Fruit fly (Drosophila melanogaster) whole organism, embryonic: ENCODE results near the gene CG4914.

Experiments
- Blimp-1 ChIP-seq: fragments of 200-800 bp; sonication (Bioruptor generic); optimal IDR thresholded peaks from 3 replicates; lab custom pipeline; 2018; ENCODE audit warnings: missing biosample characterization, missing genetic modification characterization, mild to moderate bottlenecking, moderate library complexity, missing genetic modification reagents
- CG10979 ChIP-seq: fragments of 200-800 bp; sonication (Bioruptor generic); optimal IDR thresholded peaks from 2 replicates; lab custom pipeline; 2018; ENCODE audit warnings: missing biosample characterization, mild to moderate bottlenecking, missing genetic modification characterization, moderate library complexity
- CG11504 ChIP-seq: fragments of 200-800 bp; sonication (Bioruptor generic); optimal IDR thresholded peaks from 3 replicates; lab custom pipeline; 2019; ENCODE audit warnings: missing biosample characterization, mild to moderate bottlenecking, missing genetic modification characterization, moderate library complexity
- CG12391 ChIP-seq: fragments of 200-800 bp; sonication (Bioruptor generic); optimal IDR thresholded peaks from 3 replicates; lab custom pipeline; 2018; ENCODE audit warnings: missing biosample characterization, mild to moderate bottlenecking, missing genetic modification characterization, moderate library complexity
- CG14667 ChIP-seq: fragments of 200-800 bp; sonication (Bioruptor generic); IDR thresholded peaks from 2 replicates; pipeline ENCODE4 v1.3.6; 2022; ENCODE audit warnings: missing biosample characterization, missing genetic modification characterization
- CG15479 ChIP-seq: fragments of 200-800 bp; sonication (Bioruptor generic); optimal IDR thresholded peaks from 3 replicates; lab custom pipeline; 2019; ENCODE audit warnings: missing biosample characterization, mild to moderate bottlenecking, missing genetic modification characterization, moderate library complexity
- CG15514 ChIP-seq: fragments of 200-800 bp; sonication (Bioruptor generic); optimal IDR thresholded peaks from 3 replicates; lab custom pipeline; 2017; ENCODE audit warnings: missing biosample characterization, missing genetic modification characterization, mild to moderate bottlenecking, moderate library complexity, missing genetic modification reagents
- CG17186 ChIP-seq: fragments of 200-800 bp; sonication (Bioruptor generic); optimal IDR thresholded peaks from 3 replicates; lab custom pipeline; 2017; ENCODE audit warnings: missing biosample characterization, missing genetic modification reagents, missing genetic modification characterization
- CG1792 ChIP-seq: fragments of 200-800 bp; sonication (Bioruptor generic); optimal IDR thresholded peaks from 2 replicates; lab custom pipeline; 2016; ENCODE audit warnings: missing biosample characterization, missing genetic modification characterization
- CG3281 ChIP-seq: fragments of 200-800 bp; sonication (Bioruptor generic); optimal IDR thresholded peaks from 3 replicates; lab custom pipeline; 2017; ENCODE audit warnings: missing biosample characterization, mild to moderate bottlenecking, missing genetic modification characterization
- CG34376 ChIP-seq: fragments of 200-800 bp; sonication (Bioruptor generic); optimal IDR thresholded peaks from 2 replicates; lab custom pipeline; 2018; ENCODE audit warnings: missing biosample characterization, mild to moderate bottlenecking, missing genetic modification characterization
- CG42726 ChIP-seq: fragments of 200-800 bp; sonication (Bioruptor generic); IDR thresholded peaks from 2 replicates; pipeline ENCODE4 v1.3.6; 2022; ENCODE audit warnings: missing biosample characterization, missing genetic modification characterization; ENCODE audit not compliant: partially characterized antibody
- CG4617 ChIP-seq: fragments of 200-800 bp; sonication (Bioruptor generic); optimal IDR thresholded peaks from 3 replicates; lab custom pipeline; 2016; ENCODE audit warnings: missing biosample characterization, missing genetic modification characterization, borderline replicate concordance
- CG6175 ChIP-seq: fragments of 200-800 bp; sonication (Bioruptor generic); IDR thresholded peaks from 3 replicates; pipeline ENCODE4 v1.3.6; 2022; ENCODE audit warnings: missing biosample characterization, missing genetic modification characterization
- CG7987 ChIP-seq: fragments of 200-800 bp; sonication (Bioruptor generic); optimal IDR thresholded peaks from 2 replicates; lab custom pipeline; 2018; ENCODE audit warnings: missing biosample characterization, mild to moderate bottlenecking, missing genetic modification characterization, moderate library complexity
- Dfd ChIP-seq, 2 experiments: fragments of >200 bp; optimal IDR thresholded peaks; 2 replicates each; lab custom pipeline; 2017; ENCODE audit warnings: missing biosample characterization in 2 of 2, missing genetic modification characterization in 2 of 2
- Drgx ChIP-seq: fragments of 200-800 bp; sonication (Bioruptor generic); IDR thresholded peaks from 2 replicates; pipeline ENCODE4 v1.3.6; 2022; ENCODE audit warnings: missing biosample characterization, missing genetic modification characterization
- Ets65A ChIP-seq: fragments of 200-800 bp; sonication (Bioruptor generic); peaks from one replicate; lab custom pipeline; 2016; ENCODE audit warnings: missing biosample characterization, missing genetic modification characterization
- H15 ChIP-seq: fragments of 200-800 bp; sonication (Bioruptor generic); IDR thresholded peaks from 3 replicates; pipeline ENCODE4 v1.3.6; 2022; ENCODE audit warnings: missing biosample characterization, missing genetic modification characterization
- Lhr ChIP-seq: fragments of 200-800 bp; sonication (Bioruptor generic); optimal IDR thresholded peaks from 3 replicates; lab custom pipeline; 2017; ENCODE audit warnings: mild to moderate bottlenecking, missing biosample characterization, missing genetic modification reagents, missing genetic modification characterization
- Med ChIP-seq: fragments of 200-800 bp; sonication (Bioruptor generic); peaks from one replicate; lab custom pipeline; 2016; ENCODE audit warnings: missing biosample characterization, missing genetic modification characterization, mild to moderate bottlenecking, inconsistent platforms, moderate library complexity
- Myb ChIP-seq: fragments of 200-800 bp; sonication (Bioruptor generic); optimal IDR thresholded peaks from 2 replicates; lab custom pipeline; 2016; ENCODE audit warnings: missing biosample characterization, missing genetic modification characterization
- Scr ChIP-seq: fragments of 200-800 bp; sonication (Bioruptor generic); IDR thresholded peaks from 2 replicates; pipeline ENCODE4 v1.3.6; 2022; ENCODE audit warnings: missing biosample characterization, missing genetic modification characterization; ENCODE audit not compliant: partially characterized antibody
- Sox102F ChIP-seq: fragments of 200-800 bp; sonication (Bioruptor generic); optimal IDR thresholded peaks from 2 replicates; lab custom pipeline; 2018; ENCODE audit warnings: missing biosample characterization, mild to moderate bottlenecking, missing genetic modification characterization, moderate library complexity
- YL-1 ChIP-seq: fragments of 200-800 bp; sonication (Bioruptor generic); optimal IDR thresholded peaks from 3 replicates; lab custom pipeline; 2017; ENCODE audit warnings: missing biosample characterization, mild to moderate bottlenecking, missing genetic modification characterization
- ash1 ChIP-seq: fragments of 200-800 bp; sonication (Bioruptor generic); optimal IDR thresholded peaks from 2 replicates; lab custom pipeline; 2018; ENCODE audit warnings: missing biosample characterization, mild to moderate bottlenecking, missing genetic modification characterization
- cg ChIP-seq: fragments of 200-800 bp; sonication (Bioruptor generic); optimal IDR thresholded peaks from 3 replicates; lab custom pipeline; 2019; ENCODE audit warnings: missing biosample characterization, mild to moderate bottlenecking, missing genetic modification characterization, moderate library complexity
- ci ChIP-seq: fragments of 200-800 bp; sonication (Bioruptor generic); IDR thresholded peaks from 3 replicates; pipeline ENCODE4 v1.3.6; 2022; ENCODE audit warnings: missing biosample characterization, missing genetic modification characterization
- corto ChIP-seq: fragments of 200-800 bp; sonication (Bioruptor generic); optimal IDR thresholded peaks from 2 replicates; lab custom pipeline; 2016; ENCODE audit warnings: missing biosample characterization, mild to moderate bottlenecking, missing genetic modification characterization, moderate library complexity
- cwo ChIP-seq: fragments of 200-800 bp; sonication (Bioruptor generic); optimal IDR thresholded peaks from 3 replicates; lab custom pipeline; 2017; ENCODE audit warnings: missing biosample characterization, missing genetic modification characterization, mild to moderate bottlenecking, moderate library complexity, missing genetic modification reagents
- dmrt99B ChIP-seq: fragments of 200-800 bp; sonication (Bioruptor generic); optimal IDR thresholded peaks from 2 replicates; lab custom pipeline; 2018; ENCODE audit warnings: missing biosample characterization, mild to moderate bottlenecking, missing genetic modification characterization, moderate library complexity
- gem ChIP-seq: fragments of 200-800 bp; sonication (Bioruptor generic); optimal IDR thresholded peaks from 2 replicates; lab custom pipeline; 2019; ENCODE audit warnings: missing biosample characterization, mild to moderate bottlenecking, missing genetic modification characterization, moderate library complexity
- hkb ChIP-seq, 2 experiments: fragments of 200-800 bp in 1 of 2; fragments of >200 bp in 1 of 2; sonication (Bioruptor generic) in 1 of 2; IDR thresholded peaks in 1 of 2; optimal IDR thresholded peaks in 1 of 2; 2 replicates each; pipeline versions ENCODE4 v1.3.6 to Lab custom; 2017 to 2022; ENCODE audit warnings: missing biosample characterization in 1 of 2, missing genetic modification characterization in 1 of 2
- lbe ChIP-seq: fragments of 200-800 bp; sonication (Bioruptor generic); optimal IDR thresholded peaks from 2 replicates; lab custom pipeline; 2016; ENCODE audit warnings: missing biosample characterization, mild to moderate bottlenecking, missing genetic modification characterization
- nom ChIP-seq: fragments of 200-800 bp; sonication (Bioruptor generic); optimal IDR thresholded peaks from 2 replicates; lab custom pipeline; 2017; ENCODE audit warnings: missing biosample characterization, missing genetic modification characterization, mild to moderate bottlenecking, moderate library complexity, missing genetic modification reagents
- phol ChIP-seq: fragments of 200-800 bp; sonication (Bioruptor generic); optimal IDR thresholded peaks from 3 replicates; lab custom pipeline; 2018; ENCODE audit warnings: missing biosample characterization, mild to moderate bottlenecking, missing genetic modification characterization, moderate library complexity
- prd ChIP-seq, 3 experiments: fragments of >200 bp in 2 of 3; fragments of 200-800 bp in 1 of 3; sonication (Bioruptor generic) in 1 of 3; optimal IDR thresholded peaks in 2 of 3; IDR thresholded peaks in 1 of 3; 2 replicates in 2 of 3; 3 replicates in 1 of 3; pipeline versions ENCODE4 v1.3.6 to Lab custom; 2017 to 2022; ENCODE audit warnings: missing biosample characterization in 1 of 3, missing genetic modification characterization in 1 of 3
- pum ChIP-seq: fragments of 200-800 bp; sonication (Bioruptor generic); optimal IDR thresholded peaks from 2 replicates; lab custom pipeline; 2016; ENCODE audit warnings: missing biosample characterization, missing genetic modification characterization
- ro ChIP-seq: fragments of 200-800 bp; sonication (Bioruptor generic); IDR thresholded peaks from 2 replicates; pipeline ENCODE4 v1.3.6; 2022; ENCODE audit warnings: missing biosample characterization, missing genetic modification characterization
- seq ChIP-seq: fragments of 200-800 bp; sonication (Bioruptor generic); IDR thresholded peaks from 2 replicates; pipeline ENCODE4 v1.3.6; 2022; ENCODE audit warnings: missing biosample characterization, missing genetic modification characterization
- sim ChIP-seq: fragments of 200-800 bp; sonication (Bioruptor generic); IDR thresholded peaks from 2 replicates; pipeline ENCODE4 v1.3.6; 2022; ENCODE audit warnings: missing biosample characterization, missing genetic modification characterization
- slp2 ChIP-seq: fragments of 200-800 bp; sonication (Bioruptor generic); optimal IDR thresholded peaks from 2 replicates; lab custom pipeline; 2016; ENCODE audit warnings: missing biosample characterization, missing genetic modification characterization
- so ChIP-seq: fragments of 200-800 bp; sonication (Bioruptor generic); IDR thresholded peaks from 3 replicates; pipeline ENCODE4 v1.3.6; 2022; ENCODE audit warnings: missing biosample characterization, missing genetic modification characterization
- tap ChIP-seq: fragments of 200-800 bp; optimal IDR thresholded peaks from 3 replicates; lab custom pipeline; 2019; ENCODE audit warnings: missing biosample characterization, mild to moderate bottlenecking, missing genetic modification characterization, moderate library complexity
- zfh2 ChIP-seq: fragments of 200-800 bp; sonication (Bioruptor generic); optimal IDR thresholded peaks from 2 replicates; lab custom pipeline; 2016; ENCODE audit warnings: missing biosample characterization, missing genetic modification characterization

The CG4914 gene

DNA sequence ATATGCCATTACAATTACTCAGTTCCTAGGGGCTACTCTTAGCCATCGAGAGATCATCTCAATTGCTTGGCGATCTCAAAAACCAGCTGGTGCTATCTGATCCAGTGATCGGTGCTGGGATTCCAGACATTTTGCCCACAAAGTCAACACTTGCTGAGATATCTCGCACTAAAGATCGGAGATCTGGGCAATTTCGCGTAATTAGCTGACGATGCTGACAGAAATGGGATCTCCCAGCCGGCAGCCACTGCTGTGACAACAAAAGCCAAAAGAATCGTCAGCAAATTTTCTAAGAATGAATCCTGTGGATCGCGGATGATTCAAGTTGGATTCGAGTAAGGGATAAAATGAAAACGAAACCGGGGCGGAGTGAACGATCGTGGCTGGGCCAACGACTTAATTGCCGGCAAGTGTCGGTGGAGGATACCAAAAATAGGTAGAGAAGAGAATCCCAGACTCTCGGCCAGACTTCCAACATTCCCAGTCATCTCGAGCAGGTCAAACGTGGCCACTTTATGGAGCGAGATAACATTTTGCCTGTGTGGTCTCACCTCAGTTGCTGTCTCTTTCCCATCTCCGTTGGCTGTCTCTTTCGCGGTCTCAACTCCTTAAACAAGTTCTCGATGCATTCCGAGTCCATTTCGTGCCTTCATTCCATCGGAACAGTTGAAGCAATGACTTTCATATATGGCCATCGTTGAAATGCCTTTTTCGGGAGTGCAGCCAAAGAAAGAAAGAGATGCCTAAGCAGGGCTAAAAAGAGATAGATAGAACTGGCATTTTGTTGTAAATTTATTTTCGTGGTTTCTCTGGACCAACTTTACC lies 40.0 kb downstream of the CG4914 start (continued):
- TF ChIP-seq prd (optimal IDR thresholded peaks at IDR 0.05; lab: Kevin White, UChicago) (no peak), prd (GFP tag; IDR thresholded peaks at IDR 0.05; lab: Robert Waterston, UW) (no peak), CG15479 (peak; percentile 13)

DNA sequence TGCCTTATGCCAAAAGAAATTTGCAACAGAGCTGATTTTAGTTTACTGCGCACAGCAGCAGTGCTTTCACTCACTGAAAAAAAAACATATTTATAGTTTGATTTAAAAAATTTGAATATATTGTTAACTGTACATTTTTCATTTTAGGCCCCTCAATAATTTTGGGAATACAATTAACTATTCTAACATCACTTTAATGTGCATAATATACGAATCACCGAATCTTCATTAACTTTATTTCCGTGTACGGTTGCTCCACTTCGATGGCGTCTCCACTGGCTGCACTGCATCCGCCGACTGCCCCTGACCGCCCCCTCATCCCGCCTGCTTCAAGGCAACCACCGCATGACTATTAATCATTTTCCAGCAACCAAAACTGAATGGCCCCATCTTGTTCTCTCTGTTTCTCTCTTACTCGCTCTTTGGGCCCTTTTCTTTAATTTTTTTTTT lies 41.2 kb downstream of the CG4914 start:
- TF ChIP-seq ash1 (no peak), CG6175 (no peak), CG14667 (GFP tag; lab: Robert Waterston, UW) (no peak), CG15514 (GFP tag; lab: Kevin White, UChicago) (no peak), zfh2 (GFP tag; lab: Kevin White, UChicago) (no peak), Blimp-1 (GFP tag; lab: Kevin White, UChicago) (peak; percentile 28), hkb (optimal IDR thresholded peaks at IDR 0.05; lab: Kevin White, UChicago) (no peak), hkb (GFP tag; IDR thresholded peaks at IDR 0.05; lab: Robert Waterston, UW) (0 out of 2 replicates have a peak, but pooled peaks have one; percentile 17), corto (GFP tag; lab: Kevin White, UChicago) (peak; percentile 78), sim (GFP tag; lab: Robert Waterston, UW) (0 out of 2 replicates have a peak, but pooled peaks have one; percentile 26), slp2 (GFP tag; lab: Kevin White, UChicago) (no peak), Drgx (peak; percentile 89), Lhr (GFP tag; lab: Kevin White, UChicago) (no peak), so (GFP tag; lab: Robert Waterston, UW) (no peak), Ets65A (GFP tag; lab: Kevin White, UChicago) (no peak), phol (tag; lab: Kevin White, UChicago) (peak; percentile 17), Med (peak; percentile 43), CG34376 (no peak), Sox102F (peak; percentile 20), seq (GFP tag; lab: Robert Waterston, UW) (no peak), CG3281 (no peak), YL-1 (no peak), cg (no peak), Scr (no peak), CG10979 (tag; lab: Kevin White, UChicago) (peak; percentile 17), dmrt99B (tag; lab: Kevin White, UChicago) (peak; percentile 19), ro (0 out of 2 replicates have a peak, but pooled peaks have one; percentile 12), CG7987 (GFP tag; lab: Kevin White, UChicago) (no peak), nom (GFP tag; lab: Kevin White, UChicago) (peak; percentile 91), CG42726 (no peak), Myb (no peak), CG12391 (tag; lab: Kevin White, UChicago) (peak; percentile 12), CG17186 (no peak), CG11504 (peak; percentile 30), CG1792 (no peak), Dfd (GFP tag; optimal IDR thresholded peaks at IDR 0.05; lab: Kevin White, UChicago) (no peak), pum (GFP tag; lab: Kevin White, UChicago) (no peak), gem (tag; lab: Kevin White, UChicago) (peak; percentile 29), ci (0 out of 3 replicates have a peak, but pooled peaks have one; percentile 15), lbe (peak; percentile 76), tap (tag; lab: Kevin White, UChicago) (no peak), cwo (GFP tag; lab: Kevin White, UChicago) (no peak), H15 (GFP tag; lab: Robert Waterston, UW) (0 out of 3 replicates have a peak, but pooled peaks have one; percentile 26), CG4617 (GFP tag; lab: Kevin White, UChicago) (no peak)
